Worm (Caenorhabditis elegans) whole organism, L4 larva: ENCODE data around the gene twk-11.

ENCODE experiments used
- F44E2.7 ChIP-seq: fragments of 200-800 bp; sonication (Bioruptor generic); IDR thresholded peaks from 2 replicates; pipeline ENCODE4 v2.1.2; 2022; ENCODE audit warnings: missing genetic modification characterization, missing compliant biosample characterization
- T20F7.1 ChIP-seq: fragments of 200-800 bp; sonication (Bioruptor generic); optimal IDR thresholded peaks from 2 replicates; lab custom pipeline; 2018; ENCODE audit warnings: mild to moderate bottlenecking, missing genetic modification characterization, missing compliant biosample characterization
- T26A8.4 ChIP-seq: fragments of 200-800 bp; sonication (Bioruptor generic); IDR thresholded peaks from 2 replicates; pipeline ENCODE4 v1.3.6; 2022; ENCODE audit warnings: missing genetic modification characterization, missing compliant biosample characterization
- Y48G9A.11 ChIP-seq: fragments of 200-800 bp; sonication (Bioruptor generic); IDR thresholded peaks from 2 replicates; pipeline ENCODE4 v1.3.6; 2022; ENCODE audit warnings: missing genetic modification reagents, missing genetic modification characterization, missing compliant biosample characterization
- Y75B8A.6 ChIP-seq: fragments of 200-800 bp; sonication (Bioruptor generic); IDR thresholded peaks from 2 replicates; pipeline ENCODE4 v1.3.6; 2022; ENCODE audit warnings: missing genetic modification reagents, missing genetic modification characterization, missing compliant biosample characterization
- ZK546.5 ChIP-seq, 2 experiments: sonication (generic microtip); optimal IDR thresholded peaks; 2 replicates each; lab custom pipeline; 2017; ENCODE audit warnings: missing biosample characterization in 2 of 2, missing genetic modification characterization in 2 of 2
- aha-1 ChIP-seq: fragments of 150-350 bp; peaks from one replicate; lab custom pipeline; 2014; ENCODE audit warnings: missing biosample characterization, missing genetic modification characterization
- arid-1 ChIP-seq: fragments of 200-800 bp; sonication (Bioruptor generic); conservative IDR thresholded peaks from 2 replicates; pipeline ENCODE4 v1.3.6; 2022; ENCODE audit warnings: missing genetic modification reagents, missing genetic modification characterization, missing compliant biosample characterization
- ces-1 ChIP-seq: fragments of 150-350 bp; sonication (generic microtip); optimal IDR thresholded peaks from 4 replicates; lab custom pipeline; 2014; ENCODE audit warnings: missing biosample characterization, missing genetic modification reagents, missing genetic modification characterization
- ctbp-1 ChIP-seq: fragments of 200-800 bp; sonication (Bioruptor generic); IDR thresholded peaks from 2 replicates; pipeline ENCODE4 v1.3.6; 2022; ENCODE audit warnings: missing genetic modification reagents, missing genetic modification characterization, missing compliant biosample characterization
- daf-16 ChIP-seq, 3 experiments: sonication (generic microtip); optimal IDR thresholded peaks; 2 replicates each; lab custom pipeline; 2016 to 2017; ENCODE audit warnings: missing genetic modification characterization in 3 of 3, missing genetic modification reagents in 3 of 3, mild to moderate bottlenecking in 2 of 3, missing compliant biosample characterization in 2 of 3, missing biosample characterization in 1 of 3, moderate library complexity in 1 of 3
- daf-19 ChIP-seq: fragments of 200-800 bp; sonication (Bioruptor generic); conservative IDR thresholded peaks from 2 replicates; pipeline ENCODE4 v1.3.6; 2022; ENCODE audit warnings: missing genetic modification characterization, missing compliant biosample characterization
- daf-8 ChIP-seq: fragments of 200-800 bp; sonication (Bioruptor generic); IDR thresholded peaks from 2 replicates; pipeline ENCODE4 v1.3.6; 2022; ENCODE audit warnings: missing genetic modification characterization, missing compliant biosample characterization
- hlh-11 ChIP-seq: fragments of 200-800 bp; sonication (Bioruptor generic); optimal IDR thresholded peaks from 2 replicates; lab custom pipeline; 2018; ENCODE audit warnings: mild to moderate bottlenecking, missing genetic modification characterization, missing compliant biosample characterization
- hmg-1.1 ChIP-seq: fragments of 200-800 bp; sonication (Bioruptor generic); IDR thresholded peaks from 2 replicates; pipeline ENCODE4 v1.3.6; 2022; ENCODE audit warnings: missing genetic modification reagents, missing genetic modification characterization, missing compliant biosample characterization
- lin-39 ChIP-seq: fragments of 150-350 bp; optimal IDR thresholded peaks from 2 replicates; lab custom pipeline; 2014; ENCODE audit warnings: missing biosample characterization, missing genetic modification reagents, missing genetic modification characterization
- lsy-2 ChIP-seq, 2 experiments: fragments of 150-350 bp in 1 of 2; sonication (generic microtip) in 1 of 2; optimal IDR thresholded peaks; 2 replicates each; lab custom pipeline; 2014 to 2017; ENCODE audit warnings: missing biosample characterization in 2 of 2, missing genetic modification characterization in 2 of 2
- mep-1 ChIP-seq: fragments of 150-350 bp; sonication (generic microtip); optimal IDR thresholded peaks from 3 replicates; lab custom pipeline; 2014; ENCODE audit warnings: missing biosample characterization, missing genetic modification characterization
- nhr-111 ChIP-seq: fragments of 200-800 bp; sonication (Bioruptor generic); optimal IDR thresholded peaks from 2 replicates; lab custom pipeline; 2018; ENCODE audit warnings: mild to moderate bottlenecking, missing genetic modification characterization, missing compliant biosample characterization
- nhr-28 ChIP-seq: fragments of 150-350 bp; optimal IDR thresholded peaks from 2 replicates; lab custom pipeline; 2014; ENCODE audit warnings: missing biosample characterization, missing genetic modification characterization
- nhr-76 ChIP-seq: fragments of 150-350 bp; optimal IDR thresholded peaks from 2 replicates; lab custom pipeline; 2014; ENCODE audit warnings: missing biosample characterization, missing genetic modification characterization
- saeg-2 ChIP-seq: fragments of 200-800 bp; sonication (Bioruptor generic); IDR thresholded peaks from 2 replicates; pipeline ENCODE4 v1.3.6; 2022; ENCODE audit warnings: missing genetic modification reagents, missing genetic modification characterization, missing compliant biosample characterization
- sdz-12 ChIP-seq: fragments of 200-800 bp; sonication (Bioruptor generic); optimal IDR thresholded peaks from 2 replicates; lab custom pipeline; 2018; ENCODE audit warnings: mild to moderate bottlenecking, missing genetic modification characterization, missing compliant biosample characterization
- set-16 ChIP-seq: fragments of 200-800 bp; sonication (Bioruptor generic); IDR thresholded peaks from 2 replicates; pipeline ENCODE4 v1.3.6; 2022; ENCODE audit warnings: missing genetic modification reagents, missing genetic modification characterization, missing compliant biosample characterization
- snpc-1.2 ChIP-seq: fragments of 200-800 bp; sonication (Bioruptor generic); IDR thresholded peaks from 2 replicates; pipeline ENCODE4 v1.3.6; 2022; ENCODE audit warnings: missing genetic modification reagents, missing genetic modification characterization, missing compliant biosample characterization
- unc-130 ChIP-seq: sonication (generic microtip); optimal IDR thresholded peaks from 2 replicates; lab custom pipeline; 2016; ENCODE audit warnings: missing genetic modification reagents, missing genetic modification characterization, missing compliant biosample characterization
- unc-39 ChIP-seq: sonication (generic microtip); optimal IDR thresholded peaks from 2 replicates; lab custom pipeline; 2017; ENCODE audit warnings: missing biosample characterization, missing genetic modification characterization
- unc-62 ChIP-seq, 3 experiments: fragments of 150-350 bp in 1 of 3; sonication (generic microtip); optimal IDR thresholded peaks in 2 of 3; peaks in 1 of 3; 1 replicate in 1 of 3; 2 replicates in 2 of 3; lab custom pipeline; 2014 to 2017; ENCODE audit warnings: missing biosample characterization in 3 of 3, missing genetic modification characterization in 3 of 3, missing genetic modification reagents in 3 of 3, missing genotype in 1 of 3
- zfp-2 ChIP-seq: sonication (generic microtip); optimal IDR thresholded peaks from 2 replicates; lab custom pipeline; 2016; ENCODE audit warnings: mild to moderate bottlenecking, missing genetic modification characterization, missing compliant biosample characterization
- zfp-3 ChIP-seq: fragments of 200-800 bp; sonication (Bioruptor generic); conservative IDR thresholded peaks from 2 replicates; pipeline ENCODE4 v1.3.6; 2022; ENCODE audit warnings: missing genetic modification reagents, missing genetic modification characterization, missing compliant biosample characterization
- zip-2 ChIP-seq: fragments of 150-350 bp; optimal IDR thresholded peaks from 2 replicates; lab custom pipeline; 2014; ENCODE audit warnings: missing biosample characterization, missing genetic modification characterization
- ztf-11 ChIP-seq: fragments of 150-350 bp; optimal IDR thresholded peaks from 2 replicates; lab custom pipeline; 2014; ENCODE audit warnings: missing biosample characterization, missing genetic modification characterization

twk-11 gene

DNA sequence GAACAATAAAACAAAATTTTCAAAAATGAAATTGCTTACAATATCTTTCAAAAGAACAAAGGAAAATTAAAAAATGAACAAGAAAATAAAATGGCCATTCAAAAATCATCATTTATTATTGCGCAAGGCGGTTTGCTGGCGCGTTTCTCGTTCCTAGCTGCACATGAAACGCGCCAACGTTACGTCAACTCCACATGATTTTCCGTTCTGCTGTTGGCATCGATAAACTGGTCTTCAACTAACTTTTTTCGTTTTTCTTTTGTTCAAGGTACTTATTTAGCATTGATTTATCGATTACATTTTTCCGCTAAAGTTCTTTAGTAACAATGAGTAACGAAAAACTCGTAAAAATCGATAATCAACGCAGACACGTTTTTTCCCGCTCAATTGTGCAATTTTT is 24.0 kb upstream of the twk-11 start, which contains the start of the genes Y57E12AL.6 and Y57E12AL.1 (continued):
- TF ChIP-seq ces-1 (GFP tag; lab: Kevin White, UChicago), result no peak
- TF ChIP-seq ctbp-1 (GFP tag; lab: Robert Waterston, UW), result no peak
- 0 out of 2 replicates have a peak, but pooled peaks have one; percentile 67 for TF ChIP-seq zfp-3 (GFP tag; lab: Robert Waterston, UW)
- TF ChIP-seq sdz-12 (GFP tag; lab: Kevin White, UChicago), result no peak
- peak; percentile 58 for TF ChIP-seq hmg-1.1 (GFP tag; lab: Robert Waterston, UW)
- TF ChIP-seq arid-1, result no peak
- no peak for TF ChIP-seq ztf-11 (tag; lab: Kevin White, UChicago)
- TF ChIP-seq daf-19 (GFP tag; lab: Robert Waterston, UW), result no peak

DNA sequence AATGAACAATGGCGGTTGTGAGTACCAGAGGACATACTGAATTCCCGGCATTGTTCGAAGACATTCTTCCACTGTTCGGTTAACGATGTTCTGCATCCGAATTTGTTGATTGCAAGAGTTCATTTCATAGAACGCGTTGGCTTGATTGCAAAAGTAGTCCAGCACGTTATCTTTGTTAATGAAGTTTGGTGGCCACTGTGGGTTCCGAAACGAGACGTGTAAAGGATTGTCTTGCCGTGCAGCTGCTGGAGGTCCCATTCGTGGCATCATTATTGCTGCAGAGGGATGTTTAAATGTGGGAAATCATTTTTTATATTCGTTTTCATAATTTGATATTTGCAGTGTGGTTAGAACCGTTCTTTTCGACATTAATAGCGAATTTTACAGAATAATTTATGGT is 23.0 kb upstream of the twk-11 start, which contains the start of gene mdt-6:
mdt-6 (minus strand) TSS at position 275 of the 400 bp plus-strand sequence.
- TF ChIP-seq T26A8.4, result peak; percentile 53
- peak; percentile 84 for TF ChIP-seq aha-1 (tag; lab: Kevin White, UChicago)
- TF ChIP-seq zip-2, result no peak
- TF ChIP-seq ces-1 (GFP tag; lab: Kevin White, UChicago), result no peak
- no peak for TF ChIP-seq nhr-28 (tag; lab: Kevin White, UChicago)
- TF ChIP-seq unc-62 (GFP tag; optimal IDR thresholded peaks at IDR 0.05 in 1 of 2; lab: Kevin White, UChicago), result peak in 1 of 2 experiments; percentile 88
- TF ChIP-seq unc-62 (tag; optimal IDR thresholded peaks at IDR 0.05; lab: Kevin White, UChicago), result no peak
- TF ChIP-seq Y75B8A.6 (GFP tag; lab: Robert Waterston, UW), result no peak
- TF ChIP-seq snpc-1.2 (GFP tag; lab: Robert Waterston, UW), result 0 out of 2 replicates have a peak, but pooled peaks have one; percentile 26
- TF ChIP-seq ctbp-1 (GFP tag; lab: Robert Waterston, UW), result 0 out of 2 replicates have a peak, but pooled peaks have one; percentile 11
- TF ChIP-seq daf-16 (GFP tag; optimal IDR thresholded peaks at IDR 0.05; lab: Kevin White, UChicago), result no peak
- no peak for TF ChIP-seq daf-16 (tag; optimal IDR thresholded peaks at IDR 0.05; lab: Kevin White, UChicago)

DNA sequence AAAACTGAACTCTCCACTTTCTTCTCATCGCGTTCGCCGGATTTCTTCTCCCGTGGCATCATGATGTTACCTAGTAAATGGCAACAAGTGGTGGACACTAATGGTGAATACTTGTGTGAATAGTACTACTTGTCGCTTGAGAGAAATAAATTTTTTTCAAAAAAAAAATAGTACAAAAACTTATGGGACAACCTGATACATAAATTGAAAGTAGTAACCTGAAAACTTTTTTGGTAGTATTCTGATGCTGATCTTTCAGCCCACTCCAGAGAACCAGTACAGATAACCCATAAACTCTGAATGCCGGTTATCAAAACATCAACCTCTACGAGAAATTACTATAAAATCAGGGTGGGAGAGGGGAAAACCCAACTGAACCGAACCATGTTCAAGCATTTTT is 21.4 kb upstream of the twk-11 start, which contains the start of gene Y57E12AL.2:
Y57E12AL.2 (plus strand) TSS at position 301 of the 400 bp plus-strand sequence.
- peak; percentile 21 for TF ChIP-seq aha-1 (tag; lab: Kevin White, UChicago)

DNA sequence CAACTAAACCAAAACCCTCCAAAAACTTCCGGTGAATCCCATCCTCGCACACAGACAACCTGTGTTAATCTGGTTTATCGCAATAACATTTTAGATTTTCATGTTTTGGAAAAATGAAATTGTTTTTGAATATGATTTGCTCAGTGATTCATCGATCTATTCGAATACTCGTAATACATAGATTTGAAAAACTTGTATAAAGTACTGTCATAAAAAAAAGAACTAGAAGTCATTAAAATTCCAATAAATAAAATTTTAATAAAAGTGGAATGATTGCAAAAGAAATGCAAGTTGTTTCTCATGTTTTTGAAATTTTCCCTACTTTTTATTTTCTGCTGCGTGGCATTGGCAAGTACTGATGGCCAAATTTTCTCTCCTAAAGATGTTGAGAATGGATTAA is 18.2 kb upstream of the twk-11 start, which contains the start of gene spig-8:
spig-8 (plus strand) TSS at position 301 of the 400 bp plus-strand sequence.
- TF ChIP-seq ZK546.5 (tag; optimal IDR thresholded peaks at IDR 0.05; lab: Kevin White, UChicago) (no peak), nhr-76 (tag; lab: Kevin White, UChicago) (no peak), daf-19 (GFP tag; lab: Robert Waterston, UW) (no peak), nhr-111 (no peak), set-16 (GFP tag; lab: Robert Waterston, UW) (no peak)

DNA sequence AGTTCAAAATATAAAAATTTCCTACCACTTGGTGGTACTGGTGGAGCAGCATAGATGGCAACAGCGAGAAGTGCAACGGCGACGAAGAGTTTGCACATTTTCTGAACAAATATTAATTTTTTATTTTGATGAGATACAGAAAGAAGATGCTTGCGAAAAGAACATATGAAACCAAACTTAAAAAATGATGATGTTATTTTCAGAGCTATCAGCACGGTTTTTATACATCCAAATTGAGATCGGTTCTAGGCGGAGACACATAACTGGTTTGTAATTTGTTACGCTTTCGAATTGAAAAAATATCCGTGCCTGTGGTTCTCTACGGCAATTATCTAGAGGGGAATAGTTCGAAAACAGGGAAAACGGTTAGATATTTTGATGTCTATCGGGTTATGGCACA is 16.7 kb upstream of the twk-11 start, which contains the start of gene txt-17:
txt-17 (minus strand) TSS at position 101 of the 400 bp plus-strand sequence.
- no peak for TF ChIP-seq zfp-2 (tag; lab: Kevin White, UChicago)
- TF ChIP-seq unc-130 (GFP tag; lab: Kevin White, UChicago), result no peak
- TF ChIP-seq lin-39, result no peak
- TF ChIP-seq hlh-11 (tag; lab: Kevin White, UChicago), result no peak
- no peak for TF ChIP-seq Y48G9A.11 (GFP tag; lab: Robert Waterston, UW)
- TF ChIP-seq snpc-1.2 (GFP tag; lab: Robert Waterston, UW), result no peak
- no peak for TF ChIP-seq daf-8
- no peak for TF ChIP-seq zfp-3 (GFP tag; lab: Robert Waterston, UW)
- TF ChIP-seq unc-39 (tag; lab: Kevin White, UChicago), result no peak
- no peak for TF ChIP-seq lsy-2 (tag; optimal IDR thresholded peaks at IDR 0.05; lab: Kevin White, UChicago)
- TF ChIP-seq saeg-2, result no peak
- no peak for TF ChIP-seq ZK546.5 (tag; optimal IDR thresholded peaks at IDR 0.05; lab: Kevin White, UChicago)
- TF ChIP-seq T20F7.1, result no peak
- TF ChIP-seq F44E2.7, result no peak
- TF ChIP-seq mep-1 (tag; lab: Kevin White, UChicago), result no peak
